Fruit fly (Drosophila melanogaster) whole organism, embryonic: ENCODE data around the gene CG6959.
A peak's percentile ranks its signal among the peaks of the same experiment; 100 is the strongest.

Experiments used
- Ada2b ChIP-seq: fragments of 200-800 bp; sonication (Bioruptor generic); IDR thresholded peaks from 2 replicates; pipeline ENCODE4 v1.3.6; 2022; ENCODE audit warnings: missing biosample characterization, missing genetic modification characterization
- Atf-2 ChIP-seq: fragments of 200-800 bp; sonication (Bioruptor generic); optimal IDR thresholded peaks from 2 replicates; lab custom pipeline; 2016; ENCODE audit warnings: missing biosample characterization, missing genetic modification characterization
- Atf6 ChIP-seq: fragments of 200-800 bp; sonication (Bioruptor generic); IDR thresholded peaks from 2 replicates; pipeline ENCODE4 v1.3.6; 2022; ENCODE audit warnings: missing biosample characterization, missing genetic modification characterization
- Bgb ChIP-seq: fragments of 200-800 bp; sonication (Bioruptor generic); IDR thresholded peaks from 2 replicates; pipeline ENCODE4 v1.3.6; 2022; ENCODE audit warnings: missing biosample characterization, missing genetic modification characterization; ENCODE audit not compliant: partially characterized antibody
- BtbVII ChIP-seq: fragments of 200-800 bp; sonication (Bioruptor generic); optimal IDR thresholded peaks from 3 replicates; lab custom pipeline; 2017; ENCODE audit warnings: missing biosample characterization, mild to moderate bottlenecking, missing genetic modification characterization
- CG11456 ChIP-seq: fragments of 200-800 bp; sonication (Bioruptor generic); IDR thresholded peaks from 3 replicates; pipeline ENCODE4 v1.3.6; 2022; ENCODE audit warnings: missing biosample characterization, missing genetic modification characterization
- CG11504 ChIP-seq: fragments of 200-800 bp; sonication (Bioruptor generic); optimal IDR thresholded peaks from 3 replicates; lab custom pipeline; 2019; ENCODE audit warnings: missing biosample characterization, mild to moderate bottlenecking, missing genetic modification characterization, moderate library complexity
- CG11695 ChIP-seq: fragments of 200-800 bp; sonication (Bioruptor generic); IDR thresholded peaks from 3 replicates; pipeline ENCODE4 v1.3.6; 2022; ENCODE audit warnings: missing biosample characterization, missing genetic modification characterization
- CG13775 ChIP-seq: fragments of 200-800 bp; sonication (Bioruptor generic); optimal IDR thresholded peaks from 3 replicates; lab custom pipeline; 2017; ENCODE audit warnings: missing biosample characterization, mild to moderate bottlenecking, missing genetic modification characterization
- CG16779 ChIP-seq: fragments of 200-800 bp; sonication (Bioruptor generic); IDR thresholded peaks from 2 replicates; pipeline ENCODE4 v1.3.6; 2022; ENCODE audit warnings: missing biosample characterization, missing genetic modification characterization
- CG17612 ChIP-seq: fragments of 200-800 bp; sonication (Bioruptor generic); IDR thresholded peaks from 2 replicates; pipeline ENCODE4 v1.3.6; 2022; ENCODE audit warnings: missing biosample characterization, missing genetic modification characterization
- CG17912 ChIP-seq: fragments of 200-800 bp; sonication (Bioruptor generic); optimal IDR thresholded peaks from 2 replicates; lab custom pipeline; 2018; ENCODE audit warnings: missing biosample characterization, mild to moderate bottlenecking, missing genetic modification characterization
- CG18011 ChIP-seq: fragments of 200-800 bp; sonication (Bioruptor generic); optimal IDR thresholded peaks from 2 replicates; lab custom pipeline; 2017; ENCODE audit warnings: missing biosample characterization, missing genetic modification characterization, mild to moderate bottlenecking, moderate library complexity, missing genotype
- CG2120 ChIP-seq: fragments of 200-800 bp; sonication (Bioruptor generic); optimal IDR thresholded peaks from 3 replicates; lab custom pipeline; 2016; ENCODE audit warnings: missing biosample characterization, missing genetic modification characterization
- CG32532 ChIP-seq: fragments of 200-800 bp; sonication (Bioruptor generic); IDR thresholded peaks from 2 replicates; pipeline ENCODE4 v1.3.6; 2022; ENCODE audit warnings: missing biosample characterization, missing genetic modification characterization
- CG3847 ChIP-seq: fragments of 200-800 bp; sonication (Bioruptor generic); IDR thresholded peaks from 2 replicates; pipeline ENCODE4 v1.3.6; 2022; ENCODE audit warnings: missing biosample characterization, missing genetic modification characterization
- CG4424 ChIP-seq: fragments of 200-800 bp; sonication (Bioruptor generic); optimal IDR thresholded peaks from 3 replicates; lab custom pipeline; 2016; ENCODE audit warnings: missing biosample characterization, missing genetic modification characterization
- CG6813 ChIP-seq: fragments of 200-800 bp; sonication (Bioruptor generic); optimal IDR thresholded peaks from 2 replicates; lab custom pipeline; 2017; ENCODE audit warnings: missing biosample characterization, missing genetic modification characterization, mild to moderate bottlenecking, moderate library complexity, missing genetic modification reagents
- CG7357 ChIP-seq: fragments of 200-800 bp; sonication (Bioruptor generic); IDR thresholded peaks from 3 replicates; pipeline ENCODE4 v1.3.6; 2022; ENCODE audit warnings: missing biosample characterization, missing genetic modification characterization
- CG7745 ChIP-seq: fragments of 200-800 bp; sonication (Bioruptor generic); optimal IDR thresholded peaks from 2 replicates; lab custom pipeline; 2018; ENCODE audit warnings: missing biosample characterization, mild to moderate bottlenecking, missing genetic modification characterization, moderate library complexity
- CG8765 ChIP-seq: fragments of 200-800 bp; sonication (Bioruptor generic); IDR thresholded peaks from 2 replicates; pipeline ENCODE4 v1.3.6; 2022; ENCODE audit warnings: missing biosample characterization, missing genetic modification characterization
- CG9876 ChIP-seq: fragments of 200-800 bp; sonication (Bioruptor generic); optimal IDR thresholded peaks from 2 replicates; lab custom pipeline; 2016; ENCODE audit warnings: missing biosample characterization, missing genetic modification characterization
- Chrac-16 ChIP-seq: fragments of 200-800 bp; sonication (Bioruptor generic); optimal IDR thresholded peaks from 3 replicates; lab custom pipeline; 2016; ENCODE audit warnings: missing biosample characterization, missing genetic modification characterization
- Dbx ChIP-seq: fragments of 200-800 bp; sonication (Bioruptor generic); IDR thresholded peaks from 3 replicates; pipeline ENCODE4 v1.3.6; 2022; ENCODE audit warnings: missing biosample characterization, missing genetic modification characterization
- Doc3 ChIP-seq: fragments of 200-800 bp; sonication (Bioruptor generic); IDR thresholded peaks from 3 replicates; pipeline ENCODE4 v1.3.6; 2022; ENCODE audit warnings: missing biosample characterization, missing genetic modification characterization; ENCODE audit not compliant: partially characterized antibody
- Gsc ChIP-seq: fragments of 200-800 bp; sonication (Bioruptor generic); IDR thresholded peaks from 2 replicates; pipeline ENCODE4 v1.3.6; 2022; ENCODE audit warnings: missing biosample characterization, missing genetic modification characterization
- Gug ChIP-seq: fragments of 200-800 bp; sonication (Bioruptor generic); IDR thresholded peaks from 4 replicates; pipeline ENCODE4 v1.3.6; 2022; ENCODE audit warnings: missing biosample characterization, missing genetic modification characterization
- Hmx ChIP-seq: fragments of 200-800 bp; sonication (Bioruptor generic); optimal IDR thresholded peaks from 2 replicates; lab custom pipeline; 2016; ENCODE audit warnings: missing biosample characterization, missing genetic modification characterization
- MESR4 ChIP-seq: fragments of 200-800 bp; sonication (Bioruptor generic); optimal IDR thresholded peaks from 2 replicates; lab custom pipeline; 2018; ENCODE audit warnings: missing biosample characterization, mild to moderate bottlenecking, missing genetic modification characterization, moderate library complexity
- Pdp1 ChIP-seq, 2 experiments: fragments of 200-800 bp; sonication (Bioruptor generic); optimal IDR thresholded peaks; 3 replicates each; lab custom pipeline; 2016; ENCODE audit warnings: missing biosample characterization in 2 of 2, missing genetic modification characterization in 2 of 2, mild to moderate bottlenecking in 1 of 2, moderate library complexity in 1 of 2
- Poxn ChIP-seq: fragments of 200-800 bp; sonication (Bioruptor generic); IDR thresholded peaks from 2 replicates; pipeline ENCODE4 v1.3.6; 2022; ENCODE audit warnings: missing biosample characterization, missing genetic modification characterization
- Usf ChIP-seq: fragments of 200-800 bp; sonication (Bioruptor generic); optimal IDR thresholded peaks from 2 replicates; lab custom pipeline; 2017; ENCODE audit warnings: missing genotype, missing biosample characterization, missing genetic modification characterization
- ac ChIP-seq: fragments of 200-800 bp; sonication (Bioruptor generic); optimal IDR thresholded peaks from 3 replicates; lab custom pipeline; 2017; ENCODE audit warnings: missing biosample characterization, mild to moderate bottlenecking, missing genetic modification characterization
- ase ChIP-seq: fragments of 200-800 bp; sonication (Bioruptor generic); IDR thresholded peaks from 3 replicates; pipeline ENCODE4 v1.3.6; 2022; ENCODE audit warnings: missing biosample characterization, missing genetic modification characterization
- ash1 ChIP-seq: fragments of 200-800 bp; sonication (Bioruptor generic); optimal IDR thresholded peaks from 2 replicates; lab custom pipeline; 2018; ENCODE audit warnings: missing biosample characterization, mild to moderate bottlenecking, missing genetic modification characterization
- bbx ChIP-seq: fragments of 200-800 bp; sonication (Bioruptor generic); IDR thresholded peaks from 2 replicates; pipeline ENCODE4 v1.3.6; 2022; ENCODE audit warnings: missing biosample characterization, missing genetic modification characterization; ENCODE audit not compliant: partially characterized antibody
- bcd ChIP-seq: fragments of 200-800 bp; sonication (Bioruptor generic); optimal IDR thresholded peaks from 2 replicates; lab custom pipeline; 2017; ENCODE audit warnings: missing biosample characterization, mild to moderate bottlenecking, missing genetic modification characterization
- fd64A ChIP-seq: fragments of 200-800 bp; sonication (Bioruptor generic); optimal IDR thresholded peaks from 3 replicates; lab custom pipeline; 2018; ENCODE audit warnings: missing biosample characterization, mild to moderate bottlenecking, missing genetic modification characterization
- kah ChIP-seq: fragments of 200-800 bp; sonication (Bioruptor generic); optimal IDR thresholded peaks from 2 replicates; lab custom pipeline; 2018; ENCODE audit warnings: missing biosample characterization, mild to moderate bottlenecking, missing genetic modification characterization
- kay ChIP-seq: fragments of 200-800 bp; sonication (Bioruptor generic); optimal IDR thresholded peaks from 2 replicates; lab custom pipeline; 2016; ENCODE audit warnings: missing biosample characterization, missing genetic modification characterization
- luna ChIP-seq: fragments of 200-800 bp; sonication (Bioruptor generic); optimal IDR thresholded peaks from 2 replicates; lab custom pipeline; 2016; ENCODE audit warnings: missing biosample characterization, missing genetic modification characterization
- maf-S ChIP-seq: fragments of 200-800 bp; sonication (Bioruptor generic); optimal IDR thresholded peaks from 2 replicates; lab custom pipeline; 2016; ENCODE audit warnings: missing biosample characterization, missing genetic modification characterization
- odd ChIP-seq: fragments of 200-800 bp; sonication (Bioruptor generic); optimal IDR thresholded peaks from 2 replicates; lab custom pipeline; 2017; ENCODE audit warnings: missing biosample characterization, mild to moderate bottlenecking, missing genetic modification characterization
- otp ChIP-seq: fragments of 200-800 bp; sonication (Bioruptor generic); IDR thresholded peaks from 3 replicates; pipeline ENCODE4, ENCODE4 v1.3.6; 2022; ENCODE audit warnings: missing biosample characterization, missing genetic modification characterization
- pita ChIP-seq: fragments of 200-800 bp; sonication (Bioruptor generic); optimal IDR thresholded peaks from 2 replicates; lab custom pipeline; 2017; ENCODE audit warnings: missing biosample characterization, mild to moderate bottlenecking, missing genetic modification characterization
- sob ChIP-seq: fragments of 200-800 bp; sonication (Bioruptor generic); IDR thresholded peaks from 2 replicates; pipeline ENCODE4 v1.3.6; 2022; ENCODE audit warnings: missing biosample characterization, missing genetic modification characterization
- stc ChIP-seq: fragments of 200-800 bp; sonication (Bioruptor generic); IDR thresholded peaks from 2 replicates; pipeline ENCODE4 v1.3.6; 2022; ENCODE audit warnings: missing biosample characterization, missing genetic modification characterization
- trem ChIP-seq: fragments of 200-800 bp; optimal IDR thresholded peaks from 3 replicates; lab custom pipeline; 2019; ENCODE audit warnings: missing biosample characterization, mild to moderate bottlenecking, missing genetic modification characterization, moderate library complexity
- ttk ChIP-seq: fragments of 200-800 bp; sonication (Bioruptor generic); IDR thresholded peaks from 2 replicates; pipeline ENCODE4 v2.1.2; 2022; ENCODE audit warnings: missing biosample characterization, missing genetic modification characterization

The CG6959 gene

dm6 chr3R:11778012-11778865, 91.0 kb downstream of the CG6959 start (continued):
- TF ChIP-seq maf-S (no peak), Atf6 (GFP tag; lab: Robert Waterston, UW) (no peak; the same call in 1 of the 2 replicates), Dbx (peak; percentile 59; the same call in 2 of the 3 replicates), CG17612 (GFP tag; lab: Robert Waterston, UW) (no peak), odd (peak; percentile 76), CG13775 (GFP tag; lab: Kevin White, UChicago) (peak; percentile 88), Bgb (peak; percentile 59), trem (tag; lab: Kevin White, UChicago) (no peak), Gsc (GFP tag; lab: Robert Waterston, UW) (peak; percentile 33; the same call in 1 of the 2 replicates), CG7357 (GFP tag; lab: Robert Waterston, UW) (peak; percentile 52; the same call in 1 of the 3 replicates), luna (peak; percentile 22), stc (GFP tag; lab: Robert Waterston, UW) (no peak; the same call in 1 of the 2 replicates), CG11504 (peak; percentile 76), Poxn (GFP tag; lab: Robert Waterston, UW) (no peak), Atf-2 (no peak), Gug (GFP tag; lab: Robert Waterston, UW) (peak; percentile 45; the same call in 2 of the 4 replicates), CG11456 (GFP tag; lab: Robert Waterston, UW) (peak; percentile 71; the same call in 2 of the 3 replicates), CG17912 (GFP tag; lab: Kevin White, UChicago) (no peak), CG6813 (peak; percentile 74), CG3847 (GFP tag; lab: Robert Waterston, UW) (0 out of 2 replicates have a peak, but pooled peaks have one; percentile 12), Pdp1 (GFP tag; optimal IDR thresholded peaks at IDR 0.05; lab: Kevin White, UChicago) (peak in 1 of 2 experiments; percentile 42), kay (GFP tag; lab: Kevin White, UChicago) (peak; percentile 13), bbx (GFP tag; lab: Robert Waterston, UW) (peak; percentile 67), CG9876 (no peak), sob (GFP tag; lab: Robert Waterston, UW) (peak; percentile 49; the same call in 1 of the 2 replicates), bcd (GFP tag; lab: Kevin White, UChicago) (peak; percentile 73), ac (GFP tag; lab: Kevin White, UChicago) (peak; percentile 22), MESR4 (peak; percentile 14), CG2120 (GFP tag; lab: Kevin White, UChicago) (peak; percentile 56), otp (GFP tag; lab: Robert Waterston, UW) (peak; percentile 51), CG18011 (GFP tag; lab: Kevin White, UChicago) (peak; percentile 37), ase (GFP tag; lab: Robert Waterston, UW) (0 out of 3 replicates have a peak, but pooled peaks have one; percentile 21), CG8765 (GFP tag; lab: Robert Waterston, UW) (no peak), ttk (GFP tag; lab: Robert Waterston, UW) (peak; percentile 19), pita (GFP tag; lab: Kevin White, UChicago) (no peak), fd64A (GFP tag; lab: Kevin White, UChicago) (peak; percentile 72), Doc3 (GFP tag; lab: Robert Waterston, UW) (no peak), CG32532 (GFP tag; lab: Robert Waterston, UW) (peak; percentile 40; the same call in 1 of the 2 replicates), kah (GFP tag; lab: Kevin White, UChicago) (peak; percentile 71), BtbVII (peak; percentile 61), ash1 (no peak), Hmx (no peak), CG16779 (GFP tag; lab: Robert Waterston, UW) (peak; percentile 74), Usf (peak; percentile 66), CG7745 (tag; lab: Kevin White, UChicago) (peak; percentile 48), Ada2b (GFP tag; lab: Robert Waterston, UW) (no peak), CG11695 (GFP tag; lab: Robert Waterston, UW) (peak; percentile 37; the same call in 1 of the 3 replicates), CG4424 (GFP tag; lab: Kevin White, UChicago) (peak; percentile 75), Chrac-16 (peak; percentile 60)
